Worm (Caenorhabditis elegans): ENCODE results near the gene F14H12.8.

DNA sequence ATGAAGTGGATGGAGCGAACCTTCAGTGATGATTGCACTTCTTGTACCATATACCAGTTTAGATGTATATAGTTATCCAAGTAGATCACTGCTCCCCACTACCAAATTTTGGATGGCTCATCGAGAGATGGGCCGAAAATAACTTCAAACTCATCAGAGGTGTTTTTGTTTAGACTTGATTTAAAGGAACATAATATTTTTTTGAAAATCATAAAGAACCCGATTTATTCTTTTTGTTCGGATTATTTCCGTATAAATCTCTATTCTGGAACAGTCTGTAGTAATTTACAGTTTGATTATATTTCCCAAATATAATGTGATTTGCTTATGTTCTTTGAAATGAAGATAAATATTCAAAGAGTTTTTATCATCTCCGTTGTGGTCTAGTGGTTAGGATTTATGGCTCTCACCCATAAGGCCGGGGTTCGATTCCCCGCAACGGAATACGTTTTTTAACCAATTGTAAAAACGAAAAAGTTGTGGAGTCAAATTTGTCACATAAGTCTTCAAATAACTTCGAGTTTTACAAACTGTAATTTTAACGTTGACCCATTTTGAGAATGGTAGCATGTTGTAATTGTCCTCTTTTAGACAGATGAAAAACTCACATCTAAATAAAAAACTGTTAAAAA lies 45.6 kb upstream of the F14H12.8 start:
- TF ChIP-seq ces-1 (GFP tag; optimal IDR thresholded peaks at IDR 0.05), result no peak
- no peak for TF ChIP-seq lin-14 (GFP tag; optimal IDR thresholded peaks at IDR 0.05)
- TF ChIP-seq nhr-85 (tag), result no peak
- TF ChIP-seq fkh-8 (tag; optimal IDR thresholded peaks at IDR 0.05), result no peak
- no peak for TF ChIP-seq C04F5.9 (tag; optimal IDR thresholded peaks at IDR 0.05)
- no peak for TF ChIP-seq zag-1 (tag; optimal IDR thresholded peaks at IDR 0.05)
- no peak for TF ChIP-seq jun-1 (tag; optimal IDR thresholded peaks at IDR 0.05)
- no peak for TF ChIP-seq unc-62 (GFP tag; optimal IDR thresholded peaks at IDR 0.05)
- no peak for TF ChIP-seq ztf-4 (tag; optimal IDR thresholded peaks at IDR 0.05)
- TF ChIP-seq lir-3 (tag; optimal IDR thresholded peaks at IDR 0.05; ENCODE audit: poor library complexity), result no peak
- TF ChIP-seq nhr-77 (tag; optimal IDR thresholded peaks at IDR 0.05), result no peak
- no peak for TF ChIP-seq lin-13 (GFP tag; optimal IDR thresholded peaks at IDR 0.05)
